Fruit fly (Drosophila melanogaster): ENCODE results near the gene Hers.

Gene Hers

DNA sequence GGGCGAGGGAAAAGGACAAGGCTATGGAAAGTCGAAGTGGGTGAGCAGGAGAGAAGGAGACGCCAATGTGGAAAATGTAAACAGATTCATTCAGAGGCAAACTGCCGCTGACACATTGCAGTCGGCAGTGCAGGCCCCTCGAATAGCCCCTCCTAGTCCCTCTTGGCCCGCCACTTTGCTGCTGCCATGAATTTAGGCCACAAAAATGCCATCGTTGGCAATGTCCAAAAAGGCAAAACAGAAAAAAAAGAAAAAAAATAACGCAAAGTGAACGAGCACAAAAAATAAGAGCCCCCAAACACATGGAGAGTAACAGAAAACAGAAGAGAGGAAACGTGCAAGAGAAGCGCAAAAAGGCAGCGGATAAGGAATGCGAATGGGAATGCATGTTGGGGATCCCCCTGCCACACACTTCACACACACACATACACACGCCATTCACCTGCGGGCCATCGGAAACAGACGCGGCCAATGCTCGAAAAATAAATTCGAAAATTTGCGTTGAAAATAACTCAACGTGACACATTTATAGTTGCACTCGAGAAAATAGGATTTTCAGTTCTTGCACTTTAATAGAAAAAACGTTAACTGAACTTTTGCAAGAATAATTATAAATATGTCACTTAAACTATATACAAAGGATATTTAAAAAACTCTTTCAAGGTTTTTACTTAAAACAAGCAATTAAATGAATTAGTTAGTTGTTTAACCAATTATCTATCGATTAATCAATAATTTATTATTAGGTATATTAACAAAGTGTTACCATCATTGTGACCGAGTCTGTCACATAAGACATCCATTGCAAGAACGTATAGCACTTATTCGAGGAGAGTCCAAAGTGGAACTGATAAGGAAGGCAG, 12.6 kb downstream of the Hers start (continued):
- TF ChIP-seq CG1024 (GFP tag; IDR thresholded peaks at IDR 0.05) (no peak), tio (GFP tag; optimal IDR thresholded peaks at IDR 0.05) (no peak), CG7987 (GFP tag; optimal IDR thresholded peaks at IDR 0.05) (no peak), CG31441 (GFP tag; IDR thresholded peaks at IDR 0.05) (no peak), Sox102F (GFP tag; optimal IDR thresholded peaks at IDR 0.05) (peak; percentile 6), CG15696 (tag; optimal IDR thresholded peaks at IDR 0.05) (no peak), CG6765 (GFP tag; optimal IDR thresholded peaks at IDR 0.05) (no peak), CG9437 (GFP tag; optimal IDR thresholded peaks at IDR 0.05) (no peak), peb (GFP tag; IDR thresholded peaks at IDR 0.05) (no peak), crol (GFP tag; IDR thresholded peaks at IDR 0.05) (0 out of 2 replicates have a peak, but pooled peaks have one; percentile 8), PHDP (tag; optimal IDR thresholded peaks at IDR 0.05) (no peak), Drgx (GFP tag; IDR thresholded peaks at IDR 0.05) (peak; percentile 38), dm (GFP tag; optimal IDR thresholded peaks at IDR 0.05) (no peak), CG2120 (GFP tag; optimal IDR thresholded peaks at IDR 0.05) (no peak), CG6254 (GFP tag; optimal IDR thresholded peaks at IDR 0.05) (no peak), CG12659 (GFP tag; optimal IDR thresholded peaks at IDR 0.05) (no peak), ERR (GFP tag; optimal IDR thresholded peaks at IDR 0.05) (no peak), lilli (GFP tag; optimal IDR thresholded peaks at IDR 0.05) (no peak), Asciz (GFP tag; optimal IDR thresholded peaks at IDR 0.05) (no peak), sens-2 (GFP tag; IDR thresholded peaks at IDR 0.05) (no peak), gem (tag; optimal IDR thresholded peaks at IDR 0.05) (peak; percentile 11), Ets65A (GFP tag) (no peak), vfl (GFP tag; optimal IDR thresholded peaks at IDR 0.05) (no peak), slou (GFP tag; optimal IDR thresholded peaks at IDR 0.05) (no peak), CG17359 (tag; optimal IDR thresholded peaks at IDR 0.05) (no peak), Trl (optimal IDR thresholded peaks at IDR 0.05) (peak in 1 of 2 experiments; percentile 2), Trl (GFP tag; optimal IDR thresholded peaks at IDR 0.05) (no peak), btn (GFP tag; optimal IDR thresholded peaks at IDR 0.05) (no peak), CG17186 (GFP tag; optimal IDR thresholded peaks at IDR 0.05) (no peak), Meics (GFP tag; optimal IDR thresholded peaks at IDR 0.05) (no peak)

- TF ChIP-seq CG17829 (tag; optimal IDR thresholded peaks at IDR 0.05), result peak; percentile 18
- TF ChIP-seq ci (GFP tag; IDR thresholded peaks at IDR 0.05), result 0 out of 3 replicates have a peak, but pooled peaks have one; percentile 17
- TF ChIP-seq CG17361 (GFP tag; IDR thresholded peaks at IDR 0.05), result peak; percentile 63; the same call in 2 of the 3 replicates
- no peak for TF ChIP-seq E2f1 (GFP tag; IDR thresholded peaks at IDR 0.05)
- TF ChIP-seq CG10147 (GFP tag; optimal IDR thresholded peaks at IDR 0.05), result no peak
- peak; percentile 38 for TF ChIP-seq CoRest (tag; optimal IDR thresholded peaks at IDR 0.05)
- TF ChIP-seq dysf (GFP tag; IDR thresholded peaks at IDR 0.05), result 0 out of 3 replicates have a peak, but pooled peaks have one; percentile 16
- TF ChIP-seq CG2875 (GFP tag; optimal IDR thresholded peaks at IDR 0.05), result no peak
- no peak for TF ChIP-seq CG1602 (GFP tag; optimal IDR thresholded peaks at IDR 0.05)
- 0 out of 2 replicates have a peak, but pooled peaks have one; percentile 5 for TF ChIP-seq lmd (GFP tag; IDR thresholded peaks at IDR 0.05)
- peak; percentile 36 for TF ChIP-seq ewg (GFP tag; optimal IDR thresholded peaks at IDR 0.05)
- TF ChIP-seq CG2678 (tag; optimal IDR thresholded peaks at IDR 0.05), result peak; percentile 55
- TF ChIP-seq CG12769 (tag; optimal IDR thresholded peaks at IDR 0.05), result peak; percentile 5
- no peak for TF ChIP-seq Hmx (GFP tag; optimal IDR thresholded peaks at IDR 0.05)
- TF ChIP-seq Hey (tag; optimal IDR thresholded peaks at IDR 0.05), result no peak
- TF ChIP-seq CG30403 (GFP tag; optimal IDR thresholded peaks at IDR 0.05), result peak; percentile 53
- TF ChIP-seq row (GFP tag; IDR thresholded peaks at IDR 0.05), result peak; percentile 31; the same call in 2 of the 3 replicates
- no peak for TF ChIP-seq maf-S (GFP tag; optimal IDR thresholded peaks at IDR 0.05)
- peak in 1 of 2 experiments; percentile 22 for TF ChIP-seq Hr51 (GFP tag; optimal IDR thresholded peaks at IDR 0.05)
- no peak for TF ChIP-seq CG16863 (GFP tag; optimal IDR thresholded peaks at IDR 0.05)
- peak; percentile 31 for TF ChIP-seq CG8388 (GFP tag; optimal IDR thresholded peaks at IDR 0.05)
Measured at dm6 chrX:19884204-19884603, 18.3 kb downstream of the Hers start.
